Worm (Caenorhabditis elegans) whole organism, L4 larva: ENCODE results near the gene T21D12.12.
A peak's percentile ranks its signal among the peaks of the same experiment; 100 is the strongest.

Source experiments
- F10B5.3 ChIP-seq: sonication (generic microtip); optimal IDR thresholded peaks from 2 replicates; lab custom pipeline; 2016; ENCODE audit warnings: mild to moderate bottlenecking, missing genetic modification characterization, missing compliant biosample characterization
- R02D3.7 ChIP-seq: fragments of 150-350 bp; sonication (generic microtip); optimal IDR thresholded peaks from 3 replicates; lab custom pipeline; 2014; ENCODE audit warnings: missing biosample characterization, missing genetic modification characterization
- T20F7.1 ChIP-seq: fragments of 200-800 bp; sonication (Bioruptor generic); optimal IDR thresholded peaks from 2 replicates; lab custom pipeline; 2018; ENCODE audit warnings: mild to moderate bottlenecking, missing genetic modification characterization, missing compliant biosample characterization
- T26A8.4 ChIP-seq: fragments of 200-800 bp; sonication (Bioruptor generic); IDR thresholded peaks from 2 replicates; pipeline ENCODE4 v1.3.6; 2022; ENCODE audit warnings: missing genetic modification characterization, missing compliant biosample characterization
- ZK546.5 ChIP-seq, 2 experiments: sonication (generic microtip); optimal IDR thresholded peaks; 2 replicates each; lab custom pipeline; 2017; ENCODE audit warnings: missing biosample characterization in 2 of 2, missing genetic modification characterization in 2 of 2
- aha-1 ChIP-seq: fragments of 150-350 bp; peaks from one replicate; lab custom pipeline; 2014; ENCODE audit warnings: missing biosample characterization, missing genetic modification characterization
- arid-1 ChIP-seq: fragments of 200-800 bp; sonication (Bioruptor generic); conservative IDR thresholded peaks from 2 replicates; pipeline ENCODE4 v1.3.6; 2022; ENCODE audit warnings: missing genetic modification reagents, missing genetic modification characterization, missing compliant biosample characterization
- attf-4 ChIP-seq: sonication (generic microtip); optimal IDR thresholded peaks from 3 replicates; lab custom pipeline; 2017; ENCODE audit warnings: missing biosample characterization, missing genetic modification characterization
- ceh-20 ChIP-seq: fragments of 200-800 bp; sonication (Bioruptor generic); IDR thresholded peaks from 2 replicates; pipeline ENCODE4 v1.3.6; 2022; ENCODE audit warnings: missing genetic modification reagents, missing genetic modification characterization, missing compliant biosample characterization
- ceh-28 ChIP-seq: fragments of 150-350 bp; optimal IDR thresholded peaks from 2 replicates; lab custom pipeline; 2014; ENCODE audit warnings: missing biosample characterization, missing genetic modification reagents, missing genetic modification characterization
- cey-2 ChIP-seq: sonication (generic microtip); optimal IDR thresholded peaks from 3 replicates; lab custom pipeline; 2017; ENCODE audit warnings: missing genetic modification characterization, mild to moderate bottlenecking, missing compliant biosample characterization, antibody characterized with exemption, borderline replicate concordance; ENCODE audit not compliant: insufficient read depth
- daf-12 ChIP-seq: fragments of 150-350 bp; optimal IDR thresholded peaks from 2 replicates; lab custom pipeline; 2014; ENCODE audit warnings: missing biosample characterization, missing genetic modification reagents, missing genetic modification characterization
- daf-16 ChIP-seq, 3 experiments: sonication (generic microtip); optimal IDR thresholded peaks; 2 replicates each; lab custom pipeline; 2016 to 2017; ENCODE audit warnings: missing genetic modification characterization in 3 of 3, missing genetic modification reagents in 3 of 3, mild to moderate bottlenecking in 2 of 3, missing compliant biosample characterization in 2 of 3, missing biosample characterization in 1 of 3, moderate library complexity in 1 of 3
- daf-19 ChIP-seq: fragments of 200-800 bp; sonication (Bioruptor generic); conservative IDR thresholded peaks from 2 replicates; pipeline ENCODE4 v1.3.6; 2022; ENCODE audit warnings: missing genetic modification characterization, missing compliant biosample characterization
- dmd-6 ChIP-seq: fragments of 200-800 bp; sonication (Bioruptor generic); IDR thresholded peaks from 2 replicates; pipeline ENCODE4 v1.3.6; 2022; ENCODE audit warnings: missing genetic modification reagents, missing genetic modification characterization, missing compliant biosample characterization
- dmd-8 ChIP-seq: fragments of 200-800 bp; sonication (Bioruptor generic); IDR thresholded peaks from 2 replicates; pipeline ENCODE4 v1.3.6; 2022; ENCODE audit warnings: missing genetic modification characterization, missing compliant biosample characterization
- dve-1 ChIP-seq: sonication (generic microtip); optimal IDR thresholded peaks from 2 replicates; lab custom pipeline; 2017; ENCODE audit warnings: antibody characterized with exemption, mild to moderate bottlenecking, missing genetic modification characterization, missing compliant biosample characterization; ENCODE audit not compliant: insufficient read depth
- gei-8 ChIP-seq: fragments of 200-800 bp; sonication (Bioruptor generic); optimal IDR thresholded peaks from 2 replicates; lab custom pipeline; 2018; ENCODE audit warnings: mild to moderate bottlenecking, missing genetic modification characterization, missing compliant biosample characterization
- hif-1 ChIP-seq, 2 experiments: sonication (generic microtip); optimal IDR thresholded peaks; 2 replicates each; lab custom pipeline; 2016 to 2017; ENCODE audit warnings: missing compliant biosample characterization in 2 of 2, missing genetic modification characterization in 2 of 2, missing genetic modification reagents in 2 of 2, missing genotype in 2 of 2, mild to moderate bottlenecking in 1 of 2
- hlh-11 ChIP-seq: fragments of 200-800 bp; sonication (Bioruptor generic); optimal IDR thresholded peaks from 2 replicates; lab custom pipeline; 2018; ENCODE audit warnings: mild to moderate bottlenecking, missing genetic modification characterization, missing compliant biosample characterization
- hlh-30 ChIP-seq: sonication (generic microtip); optimal IDR thresholded peaks from 2 replicates; lab custom pipeline; 2017; ENCODE audit warnings: antibody characterized with exemption, mild to moderate bottlenecking, missing genetic modification characterization, missing compliant biosample characterization; ENCODE audit not compliant: insufficient read depth
- hmg-1.1 ChIP-seq: fragments of 200-800 bp; sonication (Bioruptor generic); IDR thresholded peaks from 2 replicates; pipeline ENCODE4 v1.3.6; 2022; ENCODE audit warnings: missing genetic modification reagents, missing genetic modification characterization, missing compliant biosample characterization
- lim-7 ChIP-seq: fragments of 200-800 bp; sonication (Bioruptor generic); IDR thresholded peaks from 2 replicates; pipeline ENCODE4 v1.3.6; 2022; ENCODE audit warnings: missing genetic modification characterization, missing compliant biosample characterization
- lin-1 ChIP-seq: fragments of 200-800 bp; sonication (Bioruptor generic); IDR thresholded peaks from 2 replicates; pipeline ENCODE4 v1.3.6; 2022; ENCODE audit warnings: missing genetic modification reagents, missing genetic modification characterization, missing compliant biosample characterization
- lin-13 ChIP-seq: fragments of 150-350 bp; optimal IDR thresholded peaks from 2 replicates; lab custom pipeline; 2014; ENCODE audit warnings: missing biosample characterization, missing genetic modification reagents, missing genetic modification characterization
- lir-3 ChIP-seq: sonication (generic microtip); optimal IDR thresholded peaks from 2 replicates; lab custom pipeline; 2016; ENCODE audit warnings: mild to moderate bottlenecking, missing genetic modification characterization, missing compliant biosample characterization
- lsy-2 ChIP-seq, 2 experiments: fragments of 150-350 bp in 1 of 2; sonication (generic microtip) in 1 of 2; optimal IDR thresholded peaks; 2 replicates each; lab custom pipeline; 2014 to 2017; ENCODE audit warnings: missing biosample characterization in 2 of 2, missing genetic modification characterization in 2 of 2
- madf-9 ChIP-seq: fragments of 200-800 bp; sonication (Bioruptor generic); conservative IDR thresholded peaks from 2 replicates; pipeline ENCODE4 v1.3.6; 2022; ENCODE audit warnings: missing genetic modification reagents, missing genetic modification characterization, missing compliant biosample characterization
- mdt-29 ChIP-seq: fragments of 200-800 bp; sonication (Bioruptor generic); IDR thresholded peaks from 2 replicates; pipeline ENCODE4 v1.3.6; 2022; ENCODE audit warnings: missing genetic modification reagents, missing genetic modification characterization, missing compliant biosample characterization
- mxl-3 ChIP-seq: fragments of 200-800 bp; sonication (Bioruptor generic); optimal IDR thresholded peaks from 2 replicates; lab custom pipeline; 2018; ENCODE audit warnings: mild to moderate bottlenecking, missing genetic modification characterization, missing compliant biosample characterization
- nhr-237 ChIP-seq: sonication (generic microtip); optimal IDR thresholded peaks from 2 replicates; lab custom pipeline; 2017; ENCODE audit warnings: missing biosample characterization, missing genetic modification characterization
- nhr-28 ChIP-seq: fragments of 150-350 bp; optimal IDR thresholded peaks from 2 replicates; lab custom pipeline; 2014; ENCODE audit warnings: missing biosample characterization, missing genetic modification characterization
- nhr-41 ChIP-seq: fragments of 200-800 bp; sonication (Bioruptor generic); IDR thresholded peaks from 2 replicates; pipeline ENCODE4 v1.3.6; 2022; ENCODE audit warnings: missing genetic modification reagents, missing genetic modification characterization, missing compliant biosample characterization
- pha-4 ChIP-seq, 2 experiments: fragments of 150-350 bp in 1 of 2; fragments of 200-800 bp in 1 of 2; sonication (Bioruptor generic) in 1 of 2; IDR thresholded peaks in 1 of 2; optimal IDR thresholded peaks in 1 of 2; 2 replicates each; pipeline versions ENCODE4 v1.3.6 to Lab custom; 2014 to 2022; ENCODE audit warnings: missing genetic modification characterization in 2 of 2, missing genetic modification reagents in 2 of 2, missing biosample characterization in 1 of 2, missing compliant biosample characterization in 1 of 2
- php-3 ChIP-seq: fragments of 200-800 bp; sonication (Bioruptor generic); IDR thresholded peaks from 2 replicates; pipeline ENCODE4 v1.3.6; 2022; ENCODE audit warnings: missing genetic modification reagents, missing genetic modification characterization, missing compliant biosample characterization
- pqm-1 ChIP-seq: sonication (generic microtip); optimal IDR thresholded peaks from 2 replicates; lab custom pipeline; 2017; ENCODE audit warnings: missing biosample characterization, missing genetic modification characterization
- set-16 ChIP-seq: fragments of 200-800 bp; sonication (Bioruptor generic); IDR thresholded peaks from 2 replicates; pipeline ENCODE4 v1.3.6; 2022; ENCODE audit warnings: missing genetic modification reagents, missing genetic modification characterization, missing compliant biosample characterization
- skn-1 ChIP-seq: fragments of 150-350 bp; optimal IDR thresholded peaks from 2 replicates; lab custom pipeline; 2014; ENCODE audit warnings: missing biosample characterization, missing genetic modification characterization
- spr-1 ChIP-seq: sonication (generic microtip); optimal IDR thresholded peaks from 2 replicates; lab custom pipeline; 2016; ENCODE audit warnings: mild to moderate bottlenecking, missing genetic modification characterization, missing compliant biosample characterization
- tag-97 ChIP-seq: fragments of 200-800 bp; sonication (Bioruptor generic); IDR thresholded peaks from 2 replicates; pipeline ENCODE4 v1.3.6; 2022; ENCODE audit warnings: missing genetic modification characterization, missing compliant biosample characterization
- tra-1 ChIP-seq: fragments of 200-800 bp; sonication (Bioruptor generic); IDR thresholded peaks from 2 replicates; pipeline ENCODE4 v1.3.6; 2022; ENCODE audit warnings: missing genetic modification reagents, missing genetic modification characterization, missing compliant biosample characterization
- unc-130 ChIP-seq: sonication (generic microtip); optimal IDR thresholded peaks from 2 replicates; lab custom pipeline; 2016; ENCODE audit warnings: missing genetic modification reagents, missing genetic modification characterization, missing compliant biosample characterization
- vab-7 ChIP-seq: fragments of 200-800 bp; sonication (Bioruptor generic); IDR thresholded peaks from 2 replicates; pipeline ENCODE4 v1.3.6; 2022; ENCODE audit warnings: missing genetic modification reagents, missing genetic modification characterization, missing compliant biosample characterization
- zfp-3 ChIP-seq: fragments of 200-800 bp; sonication (Bioruptor generic); conservative IDR thresholded peaks from 2 replicates; pipeline ENCODE4 v1.3.6; 2022; ENCODE audit warnings: missing genetic modification reagents, missing genetic modification characterization, missing compliant biosample characterization

T21D12.12 gene

ce11 chrIV:293995-294700 lies 27.9 kb downstream of the T21D12.12 start:
- no peak for TF ChIP-seq daf-12 (tag; lab: Kevin White, UChicago)
- TF ChIP-seq lin-1 (GFP tag; lab: Robert Waterston, UW), result 0 out of 2 replicates have a peak, but pooled peaks have one; percentile 37
- no peak for TF ChIP-seq lir-3
- TF ChIP-seq nhr-237, result no peak
- no peak for TF ChIP-seq nhr-41 (GFP tag; lab: Robert Waterston, UW)
- peak; percentile 13 for TF ChIP-seq hlh-11 (tag; lab: Kevin White, UChicago)
- TF ChIP-seq F10B5.3 (tag; lab: Kevin White, UChicago), result no peak
- TF ChIP-seq dve-1 (tag; lab: Kevin White, UChicago), result peak; percentile 43
- TF ChIP-seq T20F7.1 (GFP tag; lab: Kevin White, UChicago), result no peak
- peak in 1 of 2 experiments; percentile 3 for TF ChIP-seq daf-16 (GFP tag; optimal IDR thresholded peaks at IDR 0.05; lab: Kevin White, UChicago)
- TF ChIP-seq daf-16 (tag; optimal IDR thresholded peaks at IDR 0.05; lab: Kevin White, UChicago), result peak; percentile 24
- 0 out of 2 replicates have a peak, but pooled peaks have one; percentile 8 for TF ChIP-seq set-16 (GFP tag; lab: Robert Waterston, UW)
- no peak for TF ChIP-seq vab-7 (GFP tag; lab: Robert Waterston, UW)
- TF ChIP-seq lim-7 (GFP tag; lab: Robert Waterston, UW), result no peak
- TF ChIP-seq arid-1 (GFP tag; lab: Robert Waterston, UW), result no peak
- no peak for TF ChIP-seq T26A8.4 (GFP tag; lab: Robert Waterston, UW)
- peak; percentile 36 for TF ChIP-seq dmd-6 (GFP tag; lab: Robert Waterston, UW)
- TF ChIP-seq R02D3.7 (tag; lab: Kevin White, UChicago), result no peak
- TF ChIP-seq hif-1 (tag; optimal IDR thresholded peaks at IDR 0.05; lab: Kevin White, UChicago), result no peak
- 0 out of 2 replicates have a peak, but pooled peaks have one; percentile 14 for TF ChIP-seq zfp-3
- peak; percentile 37 for TF ChIP-seq hlh-30 (tag; lab: Kevin White, UChicago)
- TF ChIP-seq aha-1 (tag; lab: Kevin White, UChicago), result peak; percentile 88
- TF ChIP-seq madf-9, result no peak
- TF ChIP-seq tag-97 (GFP tag; lab: Robert Waterston, UW), result no peak
- TF ChIP-seq mdt-29 (GFP tag; lab: Robert Waterston, UW), result no peak
- no peak for TF ChIP-seq ceh-20
- peak; percentile 45 for TF ChIP-seq pqm-1 (tag; lab: Kevin White, UChicago)
- no peak for TF ChIP-seq hmg-1.1 (GFP tag; lab: Robert Waterston, UW)

ce11 chrIV:294737-295136 lies 28.5 kb downstream of the T21D12.12 start:
- TF ChIP-seq skn-1 (tag; lab: Kevin White, UChicago), result no peak
- peak; percentile 38; the same call in 1 of the 2 replicates for TF ChIP-seq lin-1 (GFP tag; lab: Robert Waterston, UW)
- TF ChIP-seq ceh-20, result 0 out of 2 replicates have a peak, but pooled peaks have one; percentile 12
- TF ChIP-seq lsy-2 (tag; optimal IDR thresholded peaks at IDR 0.05; lab: Kevin White, UChicago), result no peak
- TF ChIP-seq gei-8 (GFP tag; lab: Kevin White, UChicago), result no peak
- TF ChIP-seq pha-4 (GFP tag; IDR thresholded peaks at IDR 0.05; lab: Robert Waterston, UW), result peak; percentile 6; the same call in 1 of the 2 replicates
- TF ChIP-seq pha-4 (tag; optimal IDR thresholded peaks at IDR 0.05; lab: Kevin White, UChicago), result no peak
- no peak for TF ChIP-seq ceh-28
- 0 out of 2 replicates have a peak, but pooled peaks have one; percentile 6 for TF ChIP-seq tra-1 (GFP tag; lab: Robert Waterston, UW)
- TF ChIP-seq mxl-3 (GFP tag; lab: Kevin White, UChicago), result peak; percentile 46
- TF ChIP-seq lin-13, result no peak
- 0 out of 2 replicates have a peak, but pooled peaks have one; percentile 14 for TF ChIP-seq hmg-1.1 (GFP tag; lab: Robert Waterston, UW)
- TF ChIP-seq php-3 (GFP tag; lab: Robert Waterston, UW), result 0 out of 2 replicates have a peak, but pooled peaks have one; percentile 12
- no peak for TF ChIP-seq daf-16 (GFP tag; optimal IDR thresholded peaks at IDR 0.05; lab: Kevin White, UChicago)
- TF ChIP-seq daf-16 (tag; optimal IDR thresholded peaks at IDR 0.05; lab: Kevin White, UChicago), result peak; percentile 20
- peak; percentile 35 for TF ChIP-seq hlh-30 (tag; lab: Kevin White, UChicago)
- TF ChIP-seq ZK546.5 (tag; optimal IDR thresholded peaks at IDR 0.05; lab: Kevin White, UChicago), result no peak
- no peak for TF ChIP-seq daf-19 (GFP tag; lab: Robert Waterston, UW)
- TF ChIP-seq attf-4 (tag; lab: Kevin White, UChicago), result no peak
- no peak for TF ChIP-seq spr-1 (tag; lab: Kevin White, UChicago)
- peak; percentile 54 for TF ChIP-seq nhr-28 (tag; lab: Kevin White, UChicago)
- TF ChIP-seq dmd-6 (GFP tag; lab: Robert Waterston, UW), result peak; percentile 14; the same call in 1 of the 2 replicates
- TF ChIP-seq T26A8.4 (GFP tag; lab: Robert Waterston, UW), result peak; percentile 28; the same call in 1 of the 2 replicates
- peak; percentile 30 for TF ChIP-seq hlh-11 (tag; lab: Kevin White, UChicago)
- 0 out of 2 replicates have a peak, but pooled peaks have one; percentile 31 for TF ChIP-seq dmd-8 (GFP tag; lab: Robert Waterston, UW)
- no peak for TF ChIP-seq unc-130 (GFP tag; lab: Kevin White, UChicago)
- TF ChIP-seq dve-1 (tag; lab: Kevin White, UChicago), result peak; percentile 21
- TF ChIP-seq cey-2 (tag; lab: Kevin White, UChicago), result no peak
- TF ChIP-seq set-16 (GFP tag; lab: Robert Waterston, UW), result no peak
